Fruit fly (Drosophila melanogaster): Measurements from ENCODE around the gene SNCF.

Gene SNCF

DNA sequence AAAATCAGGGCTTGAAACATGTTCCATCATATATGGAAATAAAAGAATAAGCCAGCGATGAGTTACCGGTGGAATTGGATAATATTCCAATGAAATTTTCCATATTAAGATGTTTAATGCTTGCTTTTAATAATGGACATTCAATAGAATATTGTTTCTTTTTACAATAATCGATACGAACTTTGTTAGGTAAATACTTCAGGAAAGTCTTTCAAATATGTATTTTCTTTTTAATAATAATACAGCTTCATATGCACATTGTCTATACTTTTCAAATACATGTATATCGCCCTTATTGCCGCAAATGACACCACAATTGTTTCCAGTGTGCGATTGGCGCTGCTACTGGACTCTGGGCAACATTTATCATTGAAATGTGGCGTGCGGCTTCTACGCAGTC is 28.5 kb downstream of the SNCF start:
- TF ChIP-seq fd59A (GFP tag; optimal IDR thresholded peaks at IDR 0.05) (peak; percentile 41), CG6854 (GFP tag; optimal IDR thresholded peaks at IDR 0.05) (no peak), CG4318 (GFP tag; optimal IDR thresholded peaks at IDR 0.05) (no peak), Smox (GFP tag; optimal IDR thresholded peaks at IDR 0.05) (peak; percentile 35), CG10669 (GFP tag; optimal IDR thresholded peaks at IDR 0.05) (peak; percentile 57), fd85E (GFP tag; optimal IDR thresholded peaks at IDR 0.05) (no peak), CG6276 (GFP tag; optimal IDR thresholded peaks at IDR 0.05) (no peak), dac (GFP tag; optimal IDR thresholded peaks at IDR 0.05) (no peak), Gug (GFP tag; IDR thresholded peaks at IDR 0.05) (no peak), Sox14 (GFP tag; optimal IDR thresholded peaks at IDR 0.05) (peak; percentile 49), CG6792 (GFP tag; optimal IDR thresholded peaks at IDR 0.05) (peak; percentile 52), CG7368 (GFP tag; optimal IDR thresholded peaks at IDR 0.05) (no peak), CG1621 (tag; optimal IDR thresholded peaks at IDR 0.05) (peak; percentile 2), fkh (GFP tag; optimal IDR thresholded peaks at IDR 0.05) (no peak), CG32006 (GFP tag; optimal IDR thresholded peaks at IDR 0.05) (peak; percentile 49), Hr4 (GFP tag; optimal IDR thresholded peaks at IDR 0.05) (peak; percentile 34), pdm3 (GFP tag; optimal IDR thresholded peaks at IDR 0.05) (peak; percentile 52), Lpt (GFP tag; optimal IDR thresholded peaks at IDR 0.05) (no peak), Met (GFP tag; optimal IDR thresholded peaks at IDR 0.05) (peak; percentile 50), lz (GFP tag; optimal IDR thresholded peaks at IDR 0.05) (peak; percentile 14), CG8632 (GFP tag; optimal IDR thresholded peaks at IDR 0.05) (peak; percentile 48), CG31627 (GFP tag; optimal IDR thresholded peaks at IDR 0.05) (peak; percentile 29), Eip78C (GFP tag) (peak; percentile 84), spab (GFP tag; optimal IDR thresholded peaks at IDR 0.05) (peak; percentile 59), CG15336 (GFP tag; IDR thresholded peaks at IDR 0.05) (no peak), dsx (GFP tag; optimal IDR thresholded peaks at IDR 0.05; ENCODE audit: poor library complexity, severe bottlenecking) (peak; percentile 22), CG34406 (GFP tag; optimal IDR thresholded peaks at IDR 0.05) (peak; percentile 54), vri (GFP tag; optimal IDR thresholded peaks at IDR 0.05) (no peak), CG9139 (GFP tag; optimal IDR thresholded peaks at IDR 0.05) (peak; percentile 3), Eip75B (GFP tag; optimal IDR thresholded peaks at IDR 0.05) (peak; percentile 54), CG8119 (GFP tag; IDR thresholded peaks at IDR 0.05) (no peak), esn (GFP tag; optimal IDR thresholded peaks at IDR 0.05) (peak; percentile 73), Eip93F (GFP tag; optimal IDR thresholded peaks at IDR 0.05) (no peak), acj6 (GFP tag; optimal IDR thresholded peaks at IDR 0.05) (peak; percentile 46), Blimp-1 (GFP tag; optimal IDR thresholded peaks at IDR 0.05) (no peak), topi (GFP tag; optimal IDR thresholded peaks at IDR 0.05) (peak; percentile 36), net (GFP tag; optimal IDR thresholded peaks at IDR 0.05) (peak; percentile 58), CG11294 (GFP tag; IDR thresholded peaks at IDR 0.05) (no peak), CG6808 (GFP tag; optimal IDR thresholded peaks at IDR 0.05) (peak; percentile 62), CG6163 (GFP tag; IDR thresholded peaks at IDR 0.05) (0 out of 3 replicates have a peak, but pooled peaks have one; percentile 43), salr (GFP tag; optimal IDR thresholded peaks at IDR 0.05) (peak in 1 of 2 experiments; percentile 57), Hr38 (GFP tag; optimal IDR thresholded peaks at IDR 0.05) (no peak), eg (GFP tag; IDR thresholded peaks at IDR 0.05) (no peak), CG3919 (GFP tag; optimal IDR thresholded peaks at IDR 0.05) (peak; percentile 68), CG8319 (GFP tag; optimal IDR thresholded peaks at IDR 0.05) (peak; percentile 36), CG3032 (tag; optimal IDR thresholded peaks at IDR 0.05) (peak; percentile 58), Ets21C (GFP tag; optimal IDR thresholded peaks at IDR 0.05) (no peak), CG11902 (GFP tag; optimal IDR thresholded peaks at IDR 0.05) (peak; percentile 17), CG10631 (GFP tag; optimal IDR thresholded peaks at IDR 0.05) (peak; percentile 56), Sox102F (GFP tag; optimal IDR thresholded peaks at IDR 0.05) (peak; percentile 21), Ets96B (tag; optimal IDR thresholded peaks at IDR 0.05) (peak; percentile 43), Hr39 (GFP tag; optimal IDR thresholded peaks at IDR 0.05) (peak; percentile 42), svp (GFP tag) (peak; percentile 77)
